Fruit fly (Drosophila melanogaster) whole organism, pupa: Measurements from ENCODE around the gene Fer1HCH.

Experiments
- CG10348 ChIP-seq: fragments of 200-800 bp; sonication (Bioruptor generic); IDR thresholded peaks from 2 replicates; pipeline ENCODE4 v1.3.6; 2022; ENCODE audit warnings: missing biosample characterization, missing genetic modification characterization
- CG12605 ChIP-seq: fragments of 200-800 bp; sonication (Bioruptor generic); IDR thresholded peaks from 2 replicates; pipeline ENCODE4 v1.3.6; 2022; ENCODE audit warnings: missing biosample characterization, missing genetic modification characterization
- CG13204 ChIP-seq: fragments of 200-800 bp; sonication (Bioruptor generic); optimal IDR thresholded peaks from 2 replicates; lab custom pipeline; 2018; ENCODE audit warnings: missing biosample characterization, mild to moderate bottlenecking, missing genetic modification characterization, moderate library complexity
- CG14655 ChIP-seq: fragments of 200-800 bp; sonication (Bioruptor generic); optimal IDR thresholded peaks from 3 replicates; lab custom pipeline; 2017; ENCODE audit warnings: mild to moderate bottlenecking, missing biosample characterization, missing genetic modification reagents, missing genetic modification characterization
- CG15710 ChIP-seq: fragments of 200-800 bp; sonication (Bioruptor generic); optimal IDR thresholded peaks from 2 replicates; lab custom pipeline; 2018; ENCODE audit warnings: missing biosample characterization, mild to moderate bottlenecking, missing genetic modification characterization, moderate library complexity
- CG17806 ChIP-seq: fragments of 200-800 bp; sonication (Bioruptor generic); optimal IDR thresholded peaks from 2 replicates; lab custom pipeline; 2018; ENCODE audit warnings: missing biosample characterization, mild to moderate bottlenecking, missing genetic modification characterization, moderate library complexity
- CG32121 ChIP-seq: fragments of 200-800 bp; sonication (Bioruptor generic); IDR thresholded peaks from 2 replicates; pipeline ENCODE4 v1.3.6; 2022; ENCODE audit warnings: missing biosample characterization, missing genetic modification characterization
- CG34367 ChIP-seq: fragments of 200-800 bp; sonication (Bioruptor generic); optimal IDR thresholded peaks from 2 replicates; lab custom pipeline; 2018; ENCODE audit warnings: missing biosample characterization, mild to moderate bottlenecking, missing genetic modification characterization
- CG4496 ChIP-seq: fragments of 200-800 bp; sonication (Bioruptor generic); IDR thresholded peaks from 3 replicates; pipeline ENCODE4 v1.3.6; 2022; ENCODE audit warnings: missing biosample characterization, missing genetic modification characterization
- CG8159 ChIP-seq: fragments of 200-800 bp; sonication (Bioruptor generic); optimal IDR thresholded peaks from 3 replicates; lab custom pipeline; 2018; ENCODE audit warnings: missing biosample characterization, mild to moderate bottlenecking, missing genetic modification characterization, moderate library complexity
- CG8301 ChIP-seq: fragments of 200-800 bp; sonication (Bioruptor generic); optimal IDR thresholded peaks from 2 replicates; lab custom pipeline; 2018; ENCODE audit warnings: missing biosample characterization, mild to moderate bottlenecking, missing genetic modification characterization
- CG9948 ChIP-seq: fragments of 200-800 bp; sonication (Bioruptor generic); optimal IDR thresholded peaks from 2 replicates; lab custom pipeline; 2018; ENCODE audit warnings: missing biosample characterization, mild to moderate bottlenecking, missing genetic modification characterization, moderate library complexity
- D1 ChIP-seq: fragments of 200-800 bp; sonication (Bioruptor generic); optimal IDR thresholded peaks from 2 replicates; lab custom pipeline; 2018; ENCODE audit warnings: missing biosample characterization, mild to moderate bottlenecking, missing genetic modification characterization, moderate library complexity
- EcR ChIP-seq: fragments of 200-800 bp; sonication (Bioruptor generic); optimal IDR thresholded peaks from 3 replicates; lab custom pipeline; 2019; ENCODE audit warnings: missing biosample characterization, missing genetic modification characterization, mild to moderate bottlenecking, moderate library complexity, missing genetic modification reagents
- Ets98B ChIP-seq: fragments of 200-800 bp; sonication (Bioruptor generic); IDR thresholded peaks from 2 replicates; pipeline ENCODE4 v1.3.6; 2022; ENCODE audit warnings: missing biosample characterization, missing genetic modification characterization
- Pif1A ChIP-seq: fragments of 200-800 bp; sonication (Bioruptor generic); optimal IDR thresholded peaks from 3 replicates; lab custom pipeline; 2016; ENCODE audit warnings: missing biosample characterization, missing genetic modification characterization
- Pif1B ChIP-seq: fragments of 200-800 bp; sonication (Bioruptor generic); optimal IDR thresholded peaks from 3 replicates; lab custom pipeline; 2016; ENCODE audit warnings: missing biosample characterization, missing genetic modification characterization
- Snoo ChIP-seq: fragments of 200-800 bp; sonication (Bioruptor generic); optimal IDR thresholded peaks from 3 replicates; lab custom pipeline; 2017; ENCODE audit warnings: missing biosample characterization, mild to moderate bottlenecking, missing genetic modification characterization, inconsistent platforms
- fd96Ca ChIP-seq: fragments of 200-800 bp; sonication (Bioruptor generic); IDR thresholded peaks from 3 replicates; pipeline ENCODE4 v1.3.6; 2022; ENCODE audit warnings: missing biosample characterization, missing genetic modification characterization
- gl ChIP-seq: fragments of 200-800 bp; sonication (Bioruptor generic); optimal IDR thresholded peaks from 2 replicates; lab custom pipeline; 2018; ENCODE audit warnings: missing biosample characterization, mild to moderate bottlenecking, missing genetic modification characterization
- rn ChIP-seq: fragments of 200-800 bp; sonication (Bioruptor generic); IDR thresholded peaks from 2 replicates; pipeline ENCODE4 v1.3.6; 2022; ENCODE audit warnings: missing biosample characterization, missing genetic modification characterization

Gene Fer1HCH

DNA sequence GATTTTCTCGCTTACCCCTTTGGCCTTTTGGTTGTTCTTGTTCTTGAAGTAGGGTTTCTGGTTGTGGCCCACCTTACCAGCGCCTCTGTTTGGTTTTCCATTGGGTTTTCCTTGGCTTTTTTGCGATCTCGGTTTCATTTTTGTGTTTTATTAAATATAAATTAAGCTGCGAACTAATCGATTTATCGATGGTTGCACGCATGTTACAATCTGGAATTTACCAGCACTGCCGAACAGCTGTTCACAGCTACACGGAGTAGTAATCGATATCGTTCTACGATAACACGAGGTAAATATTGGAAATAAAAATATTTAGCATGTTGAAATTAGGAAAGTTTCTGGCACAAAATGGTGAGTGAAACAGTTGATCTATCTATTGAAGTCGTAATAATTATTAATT lies 35.7 kb upstream of the Fer1HCH start, which contains the start of the genes CG15535 and mRpS18C:
TSS of gene CG15535 (minus strand) at position 235 of the 400 bp plus-strand sequence.
TSS of gene mRpS18C (plus strand) at position 280 of the 400 bp plus-strand sequence.
- no peak for TF ChIP-seq CG8159 (tag; lab: Kevin White, UChicago)
- TF ChIP-seq CG15710 (tag; lab: Kevin White, UChicago): no peak
- no peak for TF ChIP-seq Pif1A (GFP tag; lab: Kevin White, UChicago)
- no peak for TF ChIP-seq EcR
- TF ChIP-seq Ets98B (GFP tag; lab: Robert Waterston, UW): no peak
- TF ChIP-seq fd96Ca: no peak
- TF ChIP-seq D1 (tag; lab: Kevin White, UChicago): no peak
- no peak for TF ChIP-seq CG4496 (GFP tag; lab: Robert Waterston, UW)
- TF ChIP-seq Snoo (tag; lab: Kevin White, UChicago): no peak
- TF ChIP-seq CG13204 (GFP tag; lab: Kevin White, UChicago): no peak

- TF ChIP-seq CG8159 (tag; lab: Kevin White, UChicago) (no peak), EcR (no peak), CG12605 (GFP tag; lab: Robert Waterston, UW) (no peak), Ets98B (GFP tag; lab: Robert Waterston, UW) (no peak), CG13204 (GFP tag; lab: Kevin White, UChicago) (no peak), CG10348 (no peak), CG34367 (tag; lab: Kevin White, UChicago) (no peak)
- TF ChIP-seq, all 21 proteins: peak for 0
Observed at dm6 chr3R:30422871-30423270, 34.9 kb upstream of the Fer1HCH start, which contains the start of the genes CG2217 and CG42740. Gene CG2217, minus strand, starts transcription at chr3R:30422971. Gene CG42740, minus strand, starts transcription at chr3R:30422971.

DNA sequence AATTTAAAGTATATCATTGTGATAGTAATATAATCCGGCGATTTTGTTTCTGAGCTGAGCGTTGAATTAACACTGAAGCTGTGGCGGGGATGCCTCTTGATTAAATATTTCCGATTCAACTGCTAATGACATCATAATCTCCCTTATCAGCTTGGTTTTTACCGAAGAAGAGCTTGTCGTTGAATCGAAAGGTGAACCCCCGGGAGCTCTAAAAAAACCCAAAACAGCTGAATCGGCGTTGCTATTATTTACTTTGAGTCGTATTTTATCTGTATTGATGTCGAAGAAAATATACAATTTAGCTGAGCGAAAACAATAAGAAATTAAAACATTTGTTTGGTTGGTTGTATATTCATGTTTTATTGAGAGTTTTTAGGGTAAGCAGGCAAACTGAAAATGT lies 31.2 kb upstream of the Fer1HCH start:
- no peak for TF ChIP-seq EcR
- TF ChIP-seq, all 21 proteins: peak for 0

dm6 chr3R:30416765-30417274 lies 28.8 kb upstream of the Fer1HCH start:
- TF ChIP-seq CG15710 (tag; lab: Kevin White, UChicago) (no peak), CG9948 (tag; lab: Kevin White, UChicago) (no peak), Pif1B (no peak), CG10348 (no peak), CG13204 (GFP tag; lab: Kevin White, UChicago) (no peak), CG32121 (GFP tag; lab: Robert Waterston, UW) (no peak)

dm6 chr3R:30413795-30414194 lies 25.8 kb upstream of the Fer1HCH start:
- TF ChIP-seq CG8301 (tag; lab: Kevin White, UChicago): no peak
- TF ChIP-seq CG15710 (tag; lab: Kevin White, UChicago): peak; percentile 33
- no peak for TF ChIP-seq D1 (tag; lab: Kevin White, UChicago)
- TF ChIP-seq CG34367 (tag; lab: Kevin White, UChicago): no peak
- peak; percentile 48 for TF ChIP-seq Snoo (tag; lab: Kevin White, UChicago)
- TF ChIP-seq Pif1B: peak; percentile 13
- no peak for TF ChIP-seq CG17806 (tag; lab: Kevin White, UChicago)
- no peak for TF ChIP-seq Ets98B (GFP tag; lab: Robert Waterston, UW)
- TF ChIP-seq CG9948 (tag; lab: Kevin White, UChicago): peak; percentile 36
- no peak for TF ChIP-seq CG32121 (GFP tag; lab: Robert Waterston, UW)
- peak; percentile 41 for TF ChIP-seq Pif1A (GFP tag; lab: Kevin White, UChicago)
- peak; percentile 47; the same call in 2 of the 3 replicates for TF ChIP-seq fd96Ca
- peak; percentile 49; the same call in 1 of the 2 replicates for TF ChIP-seq CG12605 (GFP tag; lab: Robert Waterston, UW)
- TF ChIP-seq CG14655 (GFP tag; lab: Kevin White, UChicago): peak; percentile 26
- no peak for TF ChIP-seq CG10348
- TF ChIP-seq gl (tag; lab: Kevin White, UChicago): no peak
- TF ChIP-seq EcR: no peak
- no peak for TF ChIP-seq rn (GFP tag; lab: Robert Waterston, UW)
- no peak; the same call in 2 of the 3 replicates for TF ChIP-seq CG4496 (GFP tag; lab: Robert Waterston, UW)
- peak; percentile 52 for TF ChIP-seq CG8159 (tag; lab: Kevin White, UChicago)
- TF ChIP-seq CG13204 (GFP tag; lab: Kevin White, UChicago): no peak

DNA sequence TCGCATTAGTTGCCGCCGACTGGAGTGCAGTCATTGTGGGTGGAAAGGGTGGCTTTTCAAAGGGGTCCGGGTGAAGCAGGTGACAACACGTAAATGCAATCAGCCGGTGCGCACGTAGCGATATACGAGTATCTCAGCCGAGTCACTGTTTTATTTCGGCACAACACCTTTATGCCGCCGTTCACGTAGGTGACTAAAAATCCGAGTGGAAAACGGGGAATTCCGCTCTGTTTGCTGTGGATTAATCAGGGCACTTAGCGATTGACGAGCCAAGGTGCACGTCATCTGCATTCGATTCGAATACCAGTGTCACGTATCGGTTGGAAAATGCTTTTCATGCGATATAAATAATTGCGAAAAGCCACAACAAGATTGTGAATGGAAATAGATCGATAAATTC lies 18.5 kb upstream of the Fer1HCH start:
- TF ChIP-seq CG9948 (tag; lab: Kevin White, UChicago) (no peak), CG10348 (no peak), CG34367 (tag; lab: Kevin White, UChicago) (no peak), Ets98B (GFP tag; lab: Robert Waterston, UW) (no peak), CG8159 (tag; lab: Kevin White, UChicago) (no peak), CG8301 (tag; lab: Kevin White, UChicago) (no peak), CG4496 (GFP tag; lab: Robert Waterston, UW) (no peak), CG32121 (GFP tag; lab: Robert Waterston, UW) (no peak), CG15710 (tag; lab: Kevin White, UChicago) (no peak), fd96Ca (no peak), CG12605 (GFP tag; lab: Robert Waterston, UW) (no peak), CG13204 (GFP tag; lab: Kevin White, UChicago) (no peak), D1 (tag; lab: Kevin White, UChicago) (no peak), Pif1B (no peak), Pif1A (GFP tag; lab: Kevin White, UChicago) (no peak), CG17806 (tag; lab: Kevin White, UChicago) (no peak), EcR (no peak), CG14655 (GFP tag; lab: Kevin White, UChicago) (no peak)
- TF ChIP-seq, all 21 proteins: peak for 0
